Worm (Caenorhabditis elegans) whole organism, L4 larva: ENCODE results near the gene ceh-33.

Experiments used
- Y75B8A.6 ChIP-seq: fragments of 200-800 bp; sonication (Bioruptor generic); IDR thresholded peaks from 2 replicates; pipeline ENCODE4 v1.3.6; 2022; ENCODE audit warnings: missing genetic modification reagents, missing genetic modification characterization, missing compliant biosample characterization
- ceh-44 ChIP-seq: fragments of 200-800 bp; sonication (Bioruptor generic); IDR thresholded peaks from 2 replicates; pipeline ENCODE4 v1.3.6; 2022; ENCODE audit warnings: missing genetic modification reagents, missing genetic modification characterization, missing compliant biosample characterization
- dmd-6 ChIP-seq: fragments of 200-800 bp; sonication (Bioruptor generic); IDR thresholded peaks from 2 replicates; pipeline ENCODE4 v1.3.6; 2022; ENCODE audit warnings: missing genetic modification reagents, missing genetic modification characterization, missing compliant biosample characterization
- fkh-10 ChIP-seq: fragments of 150-350 bp; optimal IDR thresholded peaks from 2 replicates; lab custom pipeline; 2014; ENCODE audit warnings: missing biosample characterization, missing genetic modification reagents, missing genetic modification characterization
- fos-1 ChIP-seq: fragments of 150-350 bp; optimal IDR thresholded peaks from 2 replicates; lab custom pipeline; 2014; ENCODE audit warnings: missing biosample characterization, missing genetic modification characterization
- madf-5 ChIP-seq, 2 experiments: fragments of 200-800 bp; sonication (Bioruptor generic); IDR thresholded peaks; 2 replicates each; pipeline ENCODE4 v1.3.6; 2022; ENCODE audit warnings: missing compliant biosample characterization in 2 of 2, missing genetic modification characterization in 2 of 2
- mep-1 ChIP-seq: fragments of 150-350 bp; sonication (generic microtip); optimal IDR thresholded peaks from 3 replicates; lab custom pipeline; 2014; ENCODE audit warnings: missing biosample characterization, missing genetic modification characterization
- nhr-25 ChIP-seq: sonication (generic microtip); optimal IDR thresholded peaks from 2 replicates; lab custom pipeline; 2017; ENCODE audit warnings: missing genetic modification characterization, mild to moderate bottlenecking, missing compliant biosample characterization, antibody characterized with exemption, moderate library complexity, borderline replicate concordance; ENCODE audit not compliant: insufficient read depth
- nhr-77 ChIP-seq: fragments of 150-350 bp; optimal IDR thresholded peaks from 2 replicates; lab custom pipeline; 2014; ENCODE audit warnings: missing biosample characterization, missing genetic modification characterization
- snpc-4 ChIP-seq: fragments of 150-350 bp; optimal IDR thresholded peaks from 2 replicates; lab custom pipeline; 2014; ENCODE audit warnings: missing biosample characterization, missing genetic modification characterization
- unc-130 ChIP-seq: sonication (generic microtip); optimal IDR thresholded peaks from 2 replicates; lab custom pipeline; 2016; ENCODE audit warnings: missing genetic modification reagents, missing genetic modification characterization, missing compliant biosample characterization

DNA sequence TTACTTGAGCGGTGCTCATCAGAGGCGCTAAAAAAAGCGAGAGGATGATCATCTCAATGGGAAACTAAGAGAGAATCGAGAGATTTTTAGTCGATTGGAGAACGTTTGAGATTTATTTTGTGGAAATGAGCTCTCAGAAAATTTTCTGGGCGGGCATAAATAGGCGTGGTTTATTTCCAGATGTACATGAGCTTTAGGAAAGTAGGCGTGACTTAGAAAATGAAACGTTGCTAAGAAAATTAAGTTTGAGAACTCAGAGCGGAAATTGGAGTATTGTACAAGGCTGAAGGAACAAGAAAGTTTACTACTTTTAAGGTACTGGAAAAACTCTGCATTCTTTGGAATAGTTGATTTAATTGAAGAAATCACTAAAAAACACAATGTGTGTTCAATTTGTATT is 44.3 kb upstream of the ceh-33 start, which contains the start of gene T09D3.9:
- no peak for TF ChIP-seq madf-5 (GFP tag; IDR thresholded peaks at IDR 0.05; lab: Robert Waterston, UW)
- no peak for TF ChIP-seq nhr-25 (tag; lab: Kevin White, UChicago)
- no peak for TF ChIP-seq Y75B8A.6 (GFP tag; lab: Robert Waterston, UW)
- no peak for TF ChIP-seq nhr-77 (tag; lab: Kevin White, UChicago)
- no peak for TF ChIP-seq fos-1
- TF ChIP-seq dmd-6 = no peak
- no peak for TF ChIP-seq fkh-10 (GFP tag; lab: Kevin White, UChicago)
- TF ChIP-seq ceh-44 (GFP tag; lab: Robert Waterston, UW) = no peak
- TF ChIP-seq mep-1 (tag; lab: Kevin White, UChicago) = no peak
- TF ChIP-seq snpc-4 (tag; lab: Kevin White, UChicago) = no peak
- no peak for TF ChIP-seq unc-130 (GFP tag; lab: Kevin White, UChicago)
